Worm (Caenorhabditis elegans): ENCODE data around the gene F58E2.2.

DNA sequence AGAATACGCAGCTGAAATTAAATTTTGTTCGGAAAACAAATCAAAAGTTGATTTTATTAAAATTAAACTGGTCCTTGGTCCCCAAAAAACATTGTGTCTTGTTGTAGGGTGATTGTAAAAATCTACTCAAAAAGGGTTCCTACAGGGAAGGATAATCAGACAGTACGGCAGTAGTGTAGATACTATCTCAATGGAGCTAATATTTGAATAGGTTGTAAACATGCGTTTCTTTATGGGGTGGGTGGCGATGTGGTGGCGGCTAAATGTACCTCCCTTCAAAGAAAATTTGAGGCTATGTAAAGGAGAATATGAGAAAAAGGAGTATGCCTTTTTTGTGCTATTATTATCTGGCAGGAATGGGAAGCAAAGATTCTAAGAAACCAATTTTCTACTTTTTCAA is 17.3 kb upstream of the F58E2.2 start:
- TF ChIP-seq mep-1 (tag; optimal IDR thresholded peaks at IDR 0.05): no peak
- no peak for TF ChIP-seq unc-62 (GFP tag; optimal IDR thresholded peaks at IDR 0.05)
- no peak for TF ChIP-seq elt-1 (tag; optimal IDR thresholded peaks at IDR 0.05; ENCODE audit: borderline replicate concordance, insufficient read depth)
- TF ChIP-seq ham-2 (GFP tag; optimal IDR thresholded peaks at IDR 0.05): no peak
- no peak for TF ChIP-seq ztf-11 (tag; optimal IDR thresholded peaks at IDR 0.05)
- TF ChIP-seq nhr-28 (tag; optimal IDR thresholded peaks at IDR 0.05): no peak
- no peak for TF ChIP-seq nhr-237 (tag; optimal IDR thresholded peaks at IDR 0.05)
- TF ChIP-seq snpc-4 (tag; optimal IDR thresholded peaks at IDR 0.05): no peak
- no peak for TF ChIP-seq elt-3 (tag; optimal IDR thresholded peaks at IDR 0.05)

Measured in whole organism, mixed stage, embryonic.